Fruit fly (Drosophila melanogaster): Measurements from ENCODE around the gene Tsp26A.
A peak's percentile ranks its signal among the peaks of the same experiment; 100 is the strongest.

The Tsp26A gene

DNA sequence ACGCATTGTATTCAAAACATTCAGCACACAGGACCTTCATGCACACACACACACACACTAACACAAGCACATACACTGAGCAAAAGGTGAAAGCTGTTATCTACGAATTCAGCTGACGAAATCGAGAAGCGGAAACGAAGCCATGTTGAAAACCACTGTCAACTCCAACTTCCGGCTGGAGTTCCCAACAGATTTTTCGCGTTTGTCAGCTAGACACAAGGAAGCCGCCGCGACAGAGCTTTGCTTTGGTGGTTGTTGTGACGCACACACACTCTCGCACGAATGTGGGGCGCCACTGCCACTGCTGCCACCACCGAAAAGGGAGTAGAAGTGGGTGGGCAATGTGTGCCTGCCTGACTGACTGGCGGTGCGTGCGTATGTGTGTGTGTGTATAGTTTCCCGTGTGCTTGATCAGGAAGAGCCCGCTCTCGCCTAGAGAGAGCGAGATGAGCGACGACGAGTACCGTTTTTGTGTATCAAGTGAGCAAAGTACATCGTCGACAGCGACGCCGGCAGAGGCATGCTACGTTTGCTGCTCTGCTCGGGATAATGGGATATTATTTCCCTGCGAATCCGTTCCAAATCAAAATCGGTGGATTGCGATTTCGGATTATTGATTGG lies 2.3 kb upstream of the Tsp26A start (continued):
- TF ChIP-seq sens-2 (GFP tag; IDR thresholded peaks at IDR 0.05) (no peak), Sry-β (GFP tag; optimal IDR thresholded peaks at IDR 0.05) (peak; percentile 45), psq (GFP tag; optimal IDR thresholded peaks at IDR 0.05) (no peak), CoRest (tag; optimal IDR thresholded peaks at IDR 0.05) (peak; percentile 39), CG17829 (tag; optimal IDR thresholded peaks at IDR 0.05) (peak; percentile 11), zf30C (GFP tag; optimal IDR thresholded peaks at IDR 0.05) (peak; percentile 66), CG10431 (GFP tag; optimal IDR thresholded peaks at IDR 0.05) (peak; percentile 80), Eip74EF (GFP tag; optimal IDR thresholded peaks at IDR 0.05) (peak in 1 of 2 experiments; percentile 51), Fer2 (tag; optimal IDR thresholded peaks at IDR 0.05) (peak; percentile 50), CG7556 (GFP tag; optimal IDR thresholded peaks at IDR 0.05) (peak; percentile 1), E2f2 (GFP tag; IDR thresholded peaks at IDR 0.05) (peak; percentile 15; the same call in 1 of the 2 replicates), kni (GFP tag; optimal IDR thresholded peaks at IDR 0.05) (peak; percentile 93), CG14710 (tag; optimal IDR thresholded peaks at IDR 0.05) (peak; percentile 51), CG10543 (GFP tag; optimal IDR thresholded peaks at IDR 0.05) (peak; percentile 72), Trl (optimal IDR thresholded peaks at IDR 0.05) (peak; percentile 55 to 75), Trl (GFP tag; optimal IDR thresholded peaks at IDR 0.05) (no peak), abd-A (tag; optimal IDR thresholded peaks at IDR 0.05) (no peak), CG13775 (GFP tag; optimal IDR thresholded peaks at IDR 0.05) (peak; percentile 20), CG11504 (tag; optimal IDR thresholded peaks at IDR 0.05) (no peak), onecut (GFP tag; IDR thresholded peaks at IDR 0.05) (peak; percentile 69), CG10147 (GFP tag; optimal IDR thresholded peaks at IDR 0.05) (peak; percentile 29), CG7271 (tag; optimal IDR thresholded peaks at IDR 0.05) (peak; percentile 73), nmo (GFP tag; optimal IDR thresholded peaks at IDR 0.05) (peak; percentile 19), disco-r (GFP tag; optimal IDR thresholded peaks at IDR 0.05) (no peak), Deaf1 (tag; optimal IDR thresholded peaks at IDR 0.05) (peak; percentile 37), CG5180 (GFP tag; optimal IDR thresholded peaks at IDR 0.05) (peak; percentile 72), ATbp (GFP tag; optimal IDR thresholded peaks at IDR 0.05) (peak; percentile 71), CG4360 (GFP tag; IDR thresholded peaks at IDR 0.05) (peak; percentile 56; the same call in 1 of the 2 replicates), Oli (tag; optimal IDR thresholded peaks at IDR 0.05) (peak; percentile 34), run (tag; optimal IDR thresholded peaks at IDR 0.05) (peak; percentile 68), CG6175 (GFP tag; IDR thresholded peaks at IDR 0.05) (0 out of 3 replicates have a peak, but pooled peaks have one; percentile 37), Lhr (GFP tag; optimal IDR thresholded peaks at IDR 0.05) (no peak), org-1 (GFP tag; optimal IDR thresholded peaks at IDR 0.05) (peak; percentile 50), Fer3 (tag; optimal IDR thresholded peaks at IDR 0.05) (peak; percentile 59), dysf (GFP tag; IDR thresholded peaks at IDR 0.05) (peak; percentile 25; the same call in 1 of the 3 replicates), dpn (GFP tag; optimal IDR thresholded peaks at IDR 0.05) (peak in 1 of 2 experiments; percentile 14), cg (GFP tag; optimal IDR thresholded peaks at IDR 0.05) (peak; percentile 63), Spps (tag; optimal IDR thresholded peaks at IDR 0.05) (peak; percentile 30), nau (GFP tag; optimal IDR thresholded peaks at IDR 0.05) (no peak), HmgZ (tag; optimal IDR thresholded peaks at IDR 0.05) (peak; percentile 41), CG18619 (GFP tag; optimal IDR thresholded peaks at IDR 0.05) (peak; percentile 57), CG4328 (GFP tag; optimal IDR thresholded peaks at IDR 0.05) (peak; percentile 84), Rfx (GFP tag; IDR thresholded peaks at IDR 0.05) (peak; percentile 28; the same call in 1 of the 2 replicates), CG3163 (GFP tag; optimal IDR thresholded peaks at IDR 0.05) (peak; percentile 21), CG8290 (GFP tag; optimal IDR thresholded peaks at IDR 0.05) (peak; percentile 37), CG8290 (tag; optimal IDR thresholded peaks at IDR 0.05) (peak in 1 of 2 experiments; percentile 37), CG8281 (tag; optimal IDR thresholded peaks at IDR 0.05) (peak; percentile 33), Asciz (GFP tag; optimal IDR thresholded peaks at IDR 0.05) (peak; percentile 79), Dip3 (GFP tag; optimal IDR thresholded peaks at IDR 0.05) (peak; percentile 14)
